Fruit fly (Drosophila melanogaster) Kc167 (cell line): ENCODE results near the gene CG13690.

Experiments
- h ChIP-seq: fragments of >200 bp; optimal IDR thresholded peaks from 3 replicates; lab custom pipeline; 2018; ENCODE audit warnings: missing external identifiers
- insv ChIP-seq: fragments of >200 bp; optimal IDR thresholded peaks from 3 replicates; lab custom pipeline; 2018; ENCODE audit warnings: missing external identifiers
- psq ChIP-seq: fragments of >200 bp; optimal IDR thresholded peaks from 2 replicates; lab custom pipeline; 2017; ENCODE audit warnings: missing external identifiers

DNA sequence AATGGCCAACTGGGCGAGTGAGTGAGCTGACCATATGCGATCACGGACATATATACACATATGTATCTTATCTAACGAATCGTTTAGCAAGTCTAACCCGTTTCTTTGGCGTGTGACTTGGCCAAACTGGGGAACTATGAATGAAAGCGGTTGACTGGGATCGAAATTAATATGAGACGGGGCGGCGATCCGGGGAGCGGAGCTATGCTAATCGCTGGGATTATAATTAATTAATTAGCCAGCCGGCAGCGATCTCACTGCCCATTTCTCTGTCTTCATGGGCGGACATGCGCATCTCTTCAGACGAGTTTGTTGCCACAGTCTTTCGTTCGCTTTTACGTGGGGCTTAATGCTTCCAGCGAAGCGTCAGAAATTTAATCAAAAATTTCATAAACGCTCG, 26.9 kb downstream of the CG13690 start:
- no peak for TF ChIP-seq psq
- no peak for TF ChIP-seq insv
- TF ChIP-seq h (lab: Kevin White, UChicago): no peak
